Worm (Caenorhabditis elegans) whole organism, L3 larva: Measurements from ENCODE around the gene T25B6.3.

Experiments
- daf-12 ChIP-seq: fragments of 150-350 bp; optimal IDR thresholded peaks from 2 replicates; lab custom pipeline; 2014; ENCODE audit warnings: missing biosample characterization, missing genetic modification reagents, missing genetic modification characterization
- egl-27 ChIP-seq: sonication (generic microtip); optimal IDR thresholded peaks from 4 replicates; lab custom pipeline; 2017; ENCODE audit warnings: missing biosample characterization, missing genetic modification reagents, missing genetic modification characterization
- fos-1 ChIP-seq: fragments of 150-350 bp; optimal IDR thresholded peaks from 2 replicates; lab custom pipeline; 2014; ENCODE audit warnings: missing biosample characterization, missing genetic modification characterization
- lin-15B ChIP-seq: fragments of 150-350 bp; optimal IDR thresholded peaks from 2 replicates; lab custom pipeline; 2014; ENCODE audit warnings: missing biosample characterization, missing genetic modification characterization
- nhr-23 ChIP-seq: fragments of 150-350 bp; optimal IDR thresholded peaks from 2 replicates; lab custom pipeline; 2014; ENCODE audit warnings: missing biosample characterization, missing genetic modification reagents, missing genetic modification characterization
- nhr-237 ChIP-seq: fragments of 150-350 bp; optimal IDR thresholded peaks from 2 replicates; lab custom pipeline; 2014; ENCODE audit warnings: missing biosample characterization, missing genetic modification characterization
- nhr-25 ChIP-seq: sonication (generic microtip); optimal IDR thresholded peaks from 2 replicates; lab custom pipeline; 2017; ENCODE audit warnings: missing biosample characterization, missing genetic modification characterization
- unc-62 ChIP-seq: fragments of 150-350 bp; sonication (generic microtip); optimal IDR thresholded peaks from 4 replicates; lab custom pipeline; 2014; ENCODE audit warnings: missing biosample characterization, missing genetic modification reagents, missing genetic modification characterization
- ztf-11 ChIP-seq: fragments of 150-350 bp; optimal IDR thresholded peaks from 2 replicates; lab custom pipeline; 2014; ENCODE audit warnings: missing biosample characterization, missing genetic modification characterization

DNA sequence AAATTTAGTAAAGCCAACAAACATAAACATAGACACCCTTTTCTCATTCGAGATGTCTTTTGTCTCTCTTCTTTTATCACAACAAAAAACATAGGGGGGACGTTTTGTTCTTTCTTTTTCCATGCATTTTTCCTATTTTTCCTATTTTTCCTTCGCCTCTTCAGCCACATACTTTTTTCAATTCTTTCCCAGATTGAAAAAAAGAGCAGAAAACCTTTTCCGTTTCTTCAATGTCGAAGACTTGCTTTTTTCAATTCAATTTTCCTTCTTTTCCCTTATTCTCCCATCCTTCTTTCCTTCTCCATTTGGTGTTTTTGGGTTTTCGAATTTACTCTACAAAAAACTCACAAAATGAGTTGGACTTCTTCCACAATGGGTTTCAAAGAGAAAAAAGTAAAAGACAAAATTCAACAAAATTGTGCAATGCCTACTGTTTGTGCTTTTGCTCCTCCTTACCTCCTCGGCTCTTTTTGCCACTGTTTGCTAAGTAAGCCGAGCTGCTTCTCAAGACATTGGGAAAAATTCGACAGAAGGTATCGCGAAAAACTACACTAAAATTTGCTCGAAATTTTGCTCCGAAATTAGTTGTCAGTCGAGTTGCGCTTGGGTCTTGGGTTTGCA is 30.8 kb upstream of the T25B6.3 start:
- no peak for TF ChIP-seq nhr-23 (tag; lab: Kevin White, UChicago)
- no peak for TF ChIP-seq daf-12 (tag; lab: Kevin White, UChicago)
- no peak for TF ChIP-seq egl-27 (tag; lab: Kevin White, UChicago)
- no peak for TF ChIP-seq unc-62
- no peak for TF ChIP-seq nhr-237 (tag; lab: Kevin White, UChicago)
- TF ChIP-seq ztf-11 (tag; lab: Kevin White, UChicago), result no peak
- TF ChIP-seq fos-1, result no peak
- no peak for TF ChIP-seq lin-15B (tag; lab: Kevin White, UChicago)
- no peak for TF ChIP-seq nhr-25 (tag; lab: Kevin White, UChicago)
